Worm (Caenorhabditis elegans): ENCODE results near the gene C34F6.9.

C34F6.9 gene

ce11 chrX:11250983-11251382 lies 28.5 kb upstream of the C34F6.9 start:
- TF ChIP-seq pqm-1 (tag; optimal IDR thresholded peaks at IDR 0.05) (peak; percentile 19), elt-1 (tag; optimal IDR thresholded peaks at IDR 0.05) (no peak), elt-2 (tag; optimal IDR thresholded peaks at IDR 0.05) (peak; percentile 42), hmg-11 (tag; optimal IDR thresholded peaks at IDR 0.05) (no peak)

- TF ChIP-seq egl-5 (tag; optimal IDR thresholded peaks at IDR 0.05) (peak; percentile 19), ztf-4 (tag; optimal IDR thresholded peaks at IDR 0.05) (no peak), nhr-76 (tag; optimal IDR thresholded peaks at IDR 0.05) (no peak), unc-62 (GFP tag; optimal IDR thresholded peaks at IDR 0.05) (no peak), ceh-16 (tag; optimal IDR thresholded peaks at IDR 0.05) (no peak), nhr-23 (tag; optimal IDR thresholded peaks at IDR 0.05) (peak; percentile 25), daf-12 (tag; optimal IDR thresholded peaks at IDR 0.05) (no peak), fos-1 (tag; optimal IDR thresholded peaks at IDR 0.05) (no peak), nhr-43 (tag; optimal IDR thresholded peaks at IDR 0.05; ENCODE audit: poor library complexity, severe bottlenecking) (no peak), fkh-2 (tag; optimal IDR thresholded peaks at IDR 0.05) (no peak), snpc-4 (tag; optimal IDR thresholded peaks at IDR 0.05) (no peak), nhr-12 (tag; optimal IDR thresholded peaks at IDR 0.05) (no peak), nhr-25 (tag; optimal IDR thresholded peaks at IDR 0.05) (no peak), ceh-82 (tag; optimal IDR thresholded peaks at IDR 0.05) (no peak), mml-1 (tag; optimal IDR thresholded peaks at IDR 0.05) (no peak)
Observed at ce11 chrX:11249392-11249791, 26.9 kb upstream of the C34F6.9 start.

ce11 chrX:11248083-11248482 lies 25.6 kb upstream of the C34F6.9 start:
- TF ChIP-seq nhr-43 (tag; optimal IDR thresholded peaks at IDR 0.05; ENCODE audit: poor library complexity, severe bottlenecking) (peak; percentile 82), egl-27 (tag; optimal IDR thresholded peaks at IDR 0.05) (no peak), lsy-12 (tag; optimal IDR thresholded peaks at IDR 0.05) (no peak), nhr-28 (tag; optimal IDR thresholded peaks at IDR 0.05) (no peak), nhr-76 (tag; optimal IDR thresholded peaks at IDR 0.05) (no peak), eor-1 (tag; optimal IDR thresholded peaks at IDR 0.05) (no peak), elt-3 (tag; optimal IDR thresholded peaks at IDR 0.05) (no peak), nfya-1 (tag; optimal IDR thresholded peaks at IDR 0.05; ENCODE audit: insufficient read depth) (peak; percentile 30), nhr-25 (tag; optimal IDR thresholded peaks at IDR 0.05) (peak; percentile 67), nhr-11 (tag; optimal IDR thresholded peaks at IDR 0.05) (no peak), nhr-23 (tag; optimal IDR thresholded peaks at IDR 0.05) (peak; percentile 87), ceh-9 (tag; optimal IDR thresholded peaks at IDR 0.05) (no peak), ZK546.5 (tag; optimal IDR thresholded peaks at IDR 0.05) (no peak), lin-15B (tag; optimal IDR thresholded peaks at IDR 0.05) (peak; percentile 9), pha-4 (tag; optimal IDR thresholded peaks at IDR 0.05) (peak; percentile 49), tbx-2 (tag; optimal IDR thresholded peaks at IDR 0.05) (peak; percentile 43), pqm-1 (tag; optimal IDR thresholded peaks at IDR 0.05) (no peak)

ce11 chrX:11245056-11245455 lies 22.6 kb upstream of the C34F6.9 start:
- peak; percentile 13 for TF ChIP-seq hmg-11 (tag; optimal IDR thresholded peaks at IDR 0.05)
- TF ChIP-seq nhr-28 (tag; optimal IDR thresholded peaks at IDR 0.05) = no peak

ce11 chrX:11243604-11244003 lies 21.2 kb upstream of the C34F6.9 start:
- no peak for TF ChIP-seq ztf-4 (tag; optimal IDR thresholded peaks at IDR 0.05)
- TF ChIP-seq egl-27 (tag; optimal IDR thresholded peaks at IDR 0.05) = no peak
- no peak for TF ChIP-seq lin-39 (tag; optimal IDR thresholded peaks at IDR 0.05)
- no peak for TF ChIP-seq skn-1 (tag; optimal IDR thresholded peaks at IDR 0.05)
- no peak for TF ChIP-seq pqm-1 (tag; optimal IDR thresholded peaks at IDR 0.05)
- no peak for TF ChIP-seq nhr-25 (tag; optimal IDR thresholded peaks at IDR 0.05)

- TF ChIP-seq skn-1 (tag; optimal IDR thresholded peaks at IDR 0.05) = no peak
- peak; percentile 14 for TF ChIP-seq hmg-11 (tag; optimal IDR thresholded peaks at IDR 0.05)
- no peak for TF ChIP-seq fkh-2 (tag; optimal IDR thresholded peaks at IDR 0.05)
- no peak for TF ChIP-seq nhr-237 (tag; optimal IDR thresholded peaks at IDR 0.05)
- no peak for TF ChIP-seq ama-1 (optimal IDR thresholded peaks at IDR 0.05)
- TF ChIP-seq nfya-1 (tag; optimal IDR thresholded peaks at IDR 0.05; ENCODE audit: insufficient read depth) = peak; percentile 21
Observed at ce11 chrX:11241479-11241878, 19.0 kb upstream of the C34F6.9 start.

Data from whole organism, L3 larva.